Worm (Caenorhabditis elegans) whole organism, L4 larva: ENCODE results near the gene irld-9.

Experiments used
- D1046.2 ChIP-seq: fragments of 200-800 bp; sonication (Bioruptor generic); IDR thresholded peaks from 2 replicates; pipeline ENCODE4 v1.3.6; 2022; ENCODE audit warnings: missing genetic modification characterization, missing compliant biosample characterization
- F10B5.3 ChIP-seq: sonication (generic microtip); optimal IDR thresholded peaks from 2 replicates; lab custom pipeline; 2016; ENCODE audit warnings: mild to moderate bottlenecking, missing genetic modification characterization, missing compliant biosample characterization
- F37D6.2 ChIP-seq: sonication (generic microtip); optimal IDR thresholded peaks from 2 replicates; lab custom pipeline; 2016; ENCODE audit warnings: mild to moderate bottlenecking, missing genetic modification characterization, missing compliant biosample characterization
- F49E8.2 ChIP-seq: sonication (generic microtip); optimal IDR thresholded peaks from 2 replicates; lab custom pipeline; 2016; ENCODE audit warnings: missing compliant biosample characterization, mild to moderate bottlenecking, missing genetic modification characterization, borderline replicate concordance
- R02D3.7 ChIP-seq: fragments of 150-350 bp; sonication (generic microtip); optimal IDR thresholded peaks from 3 replicates; lab custom pipeline; 2014; ENCODE audit warnings: missing biosample characterization, missing genetic modification characterization
- Y5F2A.4 ChIP-seq: fragments of 200-800 bp; sonication (Bioruptor generic); optimal IDR thresholded peaks from 2 replicates; lab custom pipeline; 2018; ENCODE audit warnings: mild to moderate bottlenecking, missing genetic modification characterization, missing compliant biosample characterization
- ZK337.2 ChIP-seq: fragments of 200-800 bp; sonication (Bioruptor generic); IDR thresholded peaks from 2 replicates; pipeline ENCODE4 v1.3.6; 2022; ENCODE audit warnings: missing genetic modification reagents, missing genetic modification characterization, missing compliant biosample characterization
- aha-1 ChIP-seq: fragments of 150-350 bp; peaks from one replicate; lab custom pipeline; 2014; ENCODE audit warnings: missing biosample characterization, missing genetic modification characterization
- ama-1 ChIP-seq: fragments of 150-350 bp; optimal IDR thresholded peaks from 2 replicates; lab custom pipeline; 2014; ENCODE audit warnings: inconsistent platforms, mixed read lengths
- ceh-62 ChIP-seq: sonication (generic microtip); optimal IDR thresholded peaks from 2 replicates; lab custom pipeline; 2017; ENCODE audit warnings: missing biosample characterization, missing genetic modification characterization
- ceh-82 ChIP-seq: sonication (generic microtip); optimal IDR thresholded peaks from 2 replicates; lab custom pipeline; 2017; ENCODE audit warnings: missing biosample characterization, missing genetic modification characterization
- daf-16 ChIP-seq, 3 experiments: sonication (generic microtip); optimal IDR thresholded peaks; 2 replicates each; lab custom pipeline; 2016 to 2017; ENCODE audit warnings: missing genetic modification characterization in 3 of 3, missing genetic modification reagents in 3 of 3, mild to moderate bottlenecking in 2 of 3, missing compliant biosample characterization in 2 of 3, missing biosample characterization in 1 of 3, moderate library complexity in 1 of 3
- daf-19 ChIP-seq: fragments of 200-800 bp; sonication (Bioruptor generic); conservative IDR thresholded peaks from 2 replicates; pipeline ENCODE4 v1.3.6; 2022; ENCODE audit warnings: missing genetic modification characterization, missing compliant biosample characterization
- dmd-8 ChIP-seq: fragments of 200-800 bp; sonication (Bioruptor generic); IDR thresholded peaks from 2 replicates; pipeline ENCODE4 v1.3.6; 2022; ENCODE audit warnings: missing genetic modification characterization, missing compliant biosample characterization
- egl-43 ChIP-seq: fragments of 200-800 bp; sonication (Bioruptor generic); IDR thresholded peaks from 2 replicates; pipeline ENCODE4 v1.3.6; 2022; ENCODE audit warnings: missing genetic modification reagents, missing genetic modification characterization, missing compliant biosample characterization
- fos-1 ChIP-seq: fragments of 150-350 bp; optimal IDR thresholded peaks from 2 replicates; lab custom pipeline; 2014; ENCODE audit warnings: missing biosample characterization, missing genetic modification characterization
- lin-1 ChIP-seq: fragments of 200-800 bp; sonication (Bioruptor generic); IDR thresholded peaks from 2 replicates; pipeline ENCODE4 v1.3.6; 2022; ENCODE audit warnings: missing genetic modification reagents, missing genetic modification characterization, missing compliant biosample characterization
- mep-1 ChIP-seq: fragments of 150-350 bp; sonication (generic microtip); optimal IDR thresholded peaks from 3 replicates; lab custom pipeline; 2014; ENCODE audit warnings: missing biosample characterization, missing genetic modification characterization
- nhr-102 ChIP-seq: sonication (generic microtip); optimal IDR thresholded peaks from 2 replicates; lab custom pipeline; 2016; ENCODE audit warnings: mild to moderate bottlenecking, missing genetic modification characterization, moderate library complexity, missing compliant biosample characterization
- nhr-111 ChIP-seq: fragments of 200-800 bp; sonication (Bioruptor generic); optimal IDR thresholded peaks from 2 replicates; lab custom pipeline; 2018; ENCODE audit warnings: mild to moderate bottlenecking, missing genetic modification characterization, missing compliant biosample characterization
- nhr-25 ChIP-seq: sonication (generic microtip); optimal IDR thresholded peaks from 2 replicates; lab custom pipeline; 2017; ENCODE audit warnings: missing genetic modification characterization, mild to moderate bottlenecking, missing compliant biosample characterization, antibody characterized with exemption, moderate library complexity, borderline replicate concordance; ENCODE audit not compliant: insufficient read depth
- nhr-41 ChIP-seq: fragments of 200-800 bp; sonication (Bioruptor generic); IDR thresholded peaks from 2 replicates; pipeline ENCODE4 v1.3.6; 2022; ENCODE audit warnings: missing genetic modification reagents, missing genetic modification characterization, missing compliant biosample characterization
- nhr-42 ChIP-seq: fragments of 200-800 bp; sonication (Bioruptor generic); IDR thresholded peaks from 2 replicates; pipeline ENCODE4 v1.3.6; 2022; ENCODE audit warnings: missing genetic modification characterization, missing compliant biosample characterization
- nhr-76 ChIP-seq: fragments of 150-350 bp; optimal IDR thresholded peaks from 2 replicates; lab custom pipeline; 2014; ENCODE audit warnings: missing biosample characterization, missing genetic modification characterization
- pha-4 ChIP-seq, 2 experiments: fragments of 150-350 bp in 1 of 2; fragments of 200-800 bp in 1 of 2; sonication (Bioruptor generic) in 1 of 2; IDR thresholded peaks in 1 of 2; optimal IDR thresholded peaks in 1 of 2; 2 replicates each; pipeline versions ENCODE4 v1.3.6 to Lab custom; 2014 to 2022; ENCODE audit warnings: missing genetic modification characterization in 2 of 2, missing genetic modification reagents in 2 of 2, missing biosample characterization in 1 of 2, missing compliant biosample characterization in 1 of 2
- snpc-1.2 ChIP-seq: fragments of 200-800 bp; sonication (Bioruptor generic); IDR thresholded peaks from 2 replicates; pipeline ENCODE4 v1.3.6; 2022; ENCODE audit warnings: missing genetic modification reagents, missing genetic modification characterization, missing compliant biosample characterization
- spr-1 ChIP-seq: sonication (generic microtip); optimal IDR thresholded peaks from 2 replicates; lab custom pipeline; 2016; ENCODE audit warnings: mild to moderate bottlenecking, missing genetic modification characterization, missing compliant biosample characterization
- tra-1 ChIP-seq: fragments of 200-800 bp; sonication (Bioruptor generic); IDR thresholded peaks from 2 replicates; pipeline ENCODE4 v1.3.6; 2022; ENCODE audit warnings: missing genetic modification reagents, missing genetic modification characterization, missing compliant biosample characterization
- vab-7 ChIP-seq: fragments of 200-800 bp; sonication (Bioruptor generic); IDR thresholded peaks from 2 replicates; pipeline ENCODE4 v1.3.6; 2022; ENCODE audit warnings: missing genetic modification reagents, missing genetic modification characterization, missing compliant biosample characterization
- zip-11 ChIP-seq: fragments of 200-800 bp; sonication (Bioruptor generic); IDR thresholded peaks from 2 replicates; pipeline ENCODE4 v1.3.6; 2022; ENCODE audit warnings: missing genetic modification characterization, missing compliant biosample characterization
- zip-2 ChIP-seq: fragments of 150-350 bp; optimal IDR thresholded peaks from 2 replicates; lab custom pipeline; 2014; ENCODE audit warnings: missing biosample characterization, missing genetic modification characterization

Gene irld-9

ce11 chrII:1712938-1713337 is 25.8 kb downstream of the irld-9 start, which contains the start of gene btb-7:
TSS of gene btb-7 (plus strand) at chrII:1713238.
- no peak for TF ChIP-seq spr-1 (tag; lab: Kevin White, UChicago)
- TF ChIP-seq nhr-76 (tag; lab: Kevin White, UChicago) = no peak
- TF ChIP-seq F10B5.3 = no peak
- no peak for TF ChIP-seq nhr-111 (GFP tag; lab: Kevin White, UChicago)
- TF ChIP-seq F49E8.2 = no peak
- TF ChIP-seq vab-7 = no peak
- no peak for TF ChIP-seq ZK337.2 (GFP tag; lab: Robert Waterston, UW)
- no peak for TF ChIP-seq fos-1 (tag; lab: Kevin White, UChicago)

- TF ChIP-seq ama-1 (no peak), zip-2 (tag; lab: Kevin White, UChicago) (no peak), aha-1 (tag; lab: Kevin White, UChicago) (peak; percentile 28), R02D3.7 (tag; lab: Kevin White, UChicago) (no peak), ceh-62 (tag; lab: Kevin White, UChicago) (no peak)
These were observed 28.8 kb downstream of the irld-9 start, which contains the start of gene fbxa-184 for ce11 chrII:1709959-1710358. TSS of gene fbxa-184 (plus strand) at chrII:1710259.

- TF ChIP-seq zip-2 (tag; lab: Kevin White, UChicago) = no peak
- TF ChIP-seq aha-1 (tag; lab: Kevin White, UChicago) = peak; percentile 44
These were observed 32.4 kb downstream of the irld-9 start, which contains the start of gene sdz-18 for ce11 chrII:1706385-1706784. TSS of gene sdz-18 (minus strand) at chrII:1706485.

ce11 chrII:1703363-1703762 is 35.4 kb downstream of the irld-9 start, which contains the start of gene fbxb-47:
TSS of gene fbxb-47 (minus strand) at chrII:1703463.
- TF ChIP-seq nhr-41 (GFP tag; lab: Robert Waterston, UW) = no peak
- no peak for TF ChIP-seq D1046.2
- no peak for TF ChIP-seq pha-4 (GFP tag; IDR thresholded peaks at IDR 0.05; lab: Robert Waterston, UW)
- TF ChIP-seq pha-4 (tag; optimal IDR thresholded peaks at IDR 0.05; lab: Kevin White, UChicago) = no peak
- TF ChIP-seq ZK337.2 (GFP tag; lab: Robert Waterston, UW) = no peak
- no peak for TF ChIP-seq zip-11 (GFP tag; lab: Robert Waterston, UW)
- TF ChIP-seq lin-1 (GFP tag; lab: Robert Waterston, UW) = no peak
- TF ChIP-seq daf-16 (GFP tag; optimal IDR thresholded peaks at IDR 0.05; lab: Kevin White, UChicago) = no peak
- TF ChIP-seq daf-16 (tag; optimal IDR thresholded peaks at IDR 0.05; lab: Kevin White, UChicago) = no peak
- TF ChIP-seq nhr-25 (tag; lab: Kevin White, UChicago) = no peak
- no peak for TF ChIP-seq egl-43
- TF ChIP-seq daf-19 (GFP tag; lab: Robert Waterston, UW) = no peak
- TF ChIP-seq nhr-42 = no peak
- no peak for TF ChIP-seq F37D6.2 (tag; lab: Kevin White, UChicago)
- no peak for TF ChIP-seq nhr-102
- TF ChIP-seq ceh-82 (tag; lab: Kevin White, UChicago) = no peak
- TF ChIP-seq mep-1 (tag; lab: Kevin White, UChicago) = no peak
- TF ChIP-seq tra-1 (GFP tag; lab: Robert Waterston, UW) = no peak
- no peak for TF ChIP-seq Y5F2A.4 (GFP tag; lab: Kevin White, UChicago)
- no peak for TF ChIP-seq snpc-1.2
- TF ChIP-seq, all 104 proteins: peak for 0

- TF ChIP-seq dmd-8 = 0 out of 2 replicates have a peak, but pooled peaks have one; percentile 48
These were observed 38.1 kb downstream of the irld-9 start for ce11 chrII:1700518-1701091.
